Fruit fly (Drosophila melanogaster): Measurements from ENCODE around the gene Snmp1.

The Snmp1 gene

dm6 chr3R:21130050-21130449 is 38.0 kb downstream of the Snmp1 start, which contains the start of gene Ice2 (continued):
- TF ChIP-seq CG17186 (GFP tag; optimal IDR thresholded peaks at IDR 0.05) (no peak), ap (GFP tag; IDR thresholded peaks at IDR 0.05) (no peak), CG12659 (GFP tag; optimal IDR thresholded peaks at IDR 0.05) (peak; percentile 29), CG10565 (GFP tag; optimal IDR thresholded peaks at IDR 0.05) (no peak), CG10462 (GFP tag; optimal IDR thresholded peaks at IDR 0.05) (no peak), CG15601 (tag; optimal IDR thresholded peaks at IDR 0.05) (peak; percentile 42), tio (GFP tag; optimal IDR thresholded peaks at IDR 0.05) (no peak), stc (GFP tag; IDR thresholded peaks at IDR 0.05) (no peak), lilli (GFP tag; optimal IDR thresholded peaks at IDR 0.05) (no peak), p53 (GFP tag; optimal IDR thresholded peaks at IDR 0.05) (no peak), Usf (GFP tag; optimal IDR thresholded peaks at IDR 0.05) (no peak), CG3838 (GFP tag; optimal IDR thresholded peaks at IDR 0.05) (no peak), sqz (GFP tag; optimal IDR thresholded peaks at IDR 0.05) (no peak), lov (optimal IDR thresholded peaks at IDR 0.05) (no peak), lov (GFP tag; IDR thresholded peaks at IDR 0.05) (no peak), Aef1 (GFP tag; IDR thresholded peaks at IDR 0.05) (no peak), CG11085 (GFP tag; IDR thresholded peaks at IDR 0.05) (no peak), pzg (GFP tag; optimal IDR thresholded peaks at IDR 0.05) (peak; percentile 61), CG14710 (tag; optimal IDR thresholded peaks at IDR 0.05) (peak; percentile 52), Eip74EF (GFP tag; optimal IDR thresholded peaks at IDR 0.05) (no peak), Awh (GFP tag; IDR thresholded peaks at IDR 0.05) (no peak), CG6254 (GFP tag; optimal IDR thresholded peaks at IDR 0.05) (no peak), peb (GFP tag; IDR thresholded peaks at IDR 0.05) (no peak), CG34224 (GFP tag; IDR thresholded peaks at IDR 0.05; ENCODE audit: partially characterized antibody) (no peak), CG7963 (GFP tag; IDR thresholded peaks at IDR 0.05; ENCODE audit: partially characterized antibody) (no peak), Hand (GFP tag; optimal IDR thresholded peaks at IDR 0.05) (no peak), hkb (optimal IDR thresholded peaks at IDR 0.05) (no peak), hkb (GFP tag; IDR thresholded peaks at IDR 0.05) (0 out of 2 replicates have a peak, but pooled peaks have one; percentile 21), Dp (GFP tag; optimal IDR thresholded peaks at IDR 0.05) (peak; percentile 94), luna (GFP tag; optimal IDR thresholded peaks at IDR 0.05) (no peak), Opbp (GFP tag; IDR thresholded peaks at IDR 0.05; ENCODE audit: partially characterized antibody) (peak; percentile 62), Asciz (GFP tag; optimal IDR thresholded peaks at IDR 0.05) (no peak), CG2889 (GFP tag; IDR thresholded peaks at IDR 0.05) (no peak), CG9727 (GFP tag; optimal IDR thresholded peaks at IDR 0.05) (no peak), ham (GFP tag; IDR thresholded peaks at IDR 0.05) (no peak), CG18262 (tag; optimal IDR thresholded peaks at IDR 0.05) (no peak), ken (GFP tag; IDR thresholded peaks at IDR 0.05) (no peak), CG7372 (GFP tag; IDR thresholded peaks at IDR 0.05) (no peak), CG11723 (GFP tag; optimal IDR thresholded peaks at IDR 0.05) (no peak), CG1602 (GFP tag; optimal IDR thresholded peaks at IDR 0.05) (no peak), Taf1 (GFP tag; IDR thresholded peaks at IDR 0.05) (no peak), CG2199 (GFP tag; IDR thresholded peaks at IDR 0.05) (no peak), HLH4C (GFP tag; IDR thresholded peaks at IDR 0.05; ENCODE audit: partially characterized antibody) (peak; percentile 35; the same call in 1 of the 3 replicates), CG1024 (GFP tag; IDR thresholded peaks at IDR 0.05) (no peak), yki (optimal IDR thresholded peaks at IDR 0.05) (no peak), ara (GFP tag; IDR thresholded peaks at IDR 0.05) (no peak), tin (GFP tag; optimal IDR thresholded peaks at IDR 0.05) (no peak), tap (tag; optimal IDR thresholded peaks at IDR 0.05) (no peak), BEAF-32 (GFP tag; optimal IDR thresholded peaks at IDR 0.05) (peak; percentile 53), sim (GFP tag; IDR thresholded peaks at IDR 0.05) (no peak), al (GFP tag; IDR thresholded peaks at IDR 0.05) (no peak), oc (tag; optimal IDR thresholded peaks at IDR 0.05) (no peak)
